Worm (Caenorhabditis elegans): Measurements from ENCODE around the gene T21C9.6.

Gene T21C9.6

DNA sequence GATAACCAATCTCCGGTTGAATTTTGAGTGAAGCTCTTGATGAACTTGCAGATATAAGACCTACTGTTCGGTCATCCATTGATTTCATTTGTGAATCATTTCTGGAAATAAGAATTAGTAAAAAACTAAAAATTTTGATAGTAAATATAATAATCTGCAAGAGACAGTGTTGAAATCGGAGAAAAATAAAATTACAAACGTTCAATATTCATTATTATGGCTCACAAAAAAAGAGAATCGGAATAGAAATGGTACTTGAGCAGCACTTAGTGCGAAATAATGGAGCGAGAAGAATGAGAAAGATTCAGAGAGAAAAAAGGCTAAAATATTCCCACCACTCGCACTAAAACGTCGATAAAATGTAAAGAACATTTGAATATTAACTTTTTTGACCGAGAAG, 5.4 kb upstream of the T21C9.6 start, which contains the start of gene vps-54:
vps-54 (minus strand) TSS at position 101 of the 400 bp plus-strand sequence.
- TF ChIP-seq hlh-11 (tag; optimal IDR thresholded peaks at IDR 0.05) (no peak), lsy-2 (tag; optimal IDR thresholded peaks at IDR 0.05) (no peak), nhr-42 (GFP tag; IDR thresholded peaks at IDR 0.05) (no peak)

DNA sequence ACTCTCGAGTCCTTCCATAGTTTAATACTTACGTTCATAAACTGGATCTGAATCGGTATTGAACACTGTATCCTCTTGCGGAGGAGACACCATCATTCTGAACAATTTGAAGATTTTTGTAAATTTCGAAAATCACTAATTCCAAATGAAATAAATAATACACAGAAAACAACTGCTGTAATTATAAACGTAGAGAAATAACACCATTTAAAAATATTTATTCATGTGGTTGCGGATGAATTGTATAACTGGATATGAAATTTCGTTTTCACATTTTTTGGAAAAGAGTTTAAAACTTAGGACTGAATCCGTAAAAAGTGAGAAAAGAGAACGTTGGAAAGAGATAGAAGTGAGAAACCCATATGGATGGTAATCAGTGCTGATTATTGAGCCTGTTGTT, 3.5 kb upstream of the T21C9.6 start, which contains the start of gene mics-1:
mics-1 (minus strand) TSS at position 101 of the 400 bp plus-strand sequence.
- TF ChIP-seq sdz-12 (GFP tag; optimal IDR thresholded peaks at IDR 0.05) (no peak), daf-19 (GFP tag; conservative IDR thresholded peaks at IDR 0.05) (0 out of 2 replicates have a peak, but pooled peaks have one; percentile 27)

ce11 chrV:10578938-10579337, 2.7 kb upstream of the T21C9.6 start, which contains the start of the genes erh-1 and lpd-9:
erh-1 (minus strand) TSS chrV:10579141.
lpd-9 (plus strand) TSS chrV:10579305.
- peak; percentile 62; the same call in 1 of the 2 replicates for TF ChIP-seq pha-4 (GFP tag; IDR thresholded peaks at IDR 0.05)
- TF ChIP-seq pha-4 (tag; optimal IDR thresholded peaks at IDR 0.05) = peak; percentile 82
- no peak for TF ChIP-seq lin-29 (GFP tag; IDR thresholded peaks at IDR 0.05)
- TF ChIP-seq nhr-28 (tag; optimal IDR thresholded peaks at IDR 0.05) = peak; percentile 7
- no peak for TF ChIP-seq Y75B8A.6 (GFP tag; IDR thresholded peaks at IDR 0.05)
- TF ChIP-seq unc-130 (GFP tag; optimal IDR thresholded peaks at IDR 0.05) = peak; percentile 19
- TF ChIP-seq ceh-62 (tag; optimal IDR thresholded peaks at IDR 0.05) = no peak
- TF ChIP-seq F44E2.7 (GFP tag; IDR thresholded peaks at IDR 0.05) = no peak
- no peak for TF ChIP-seq lin-39 (tag; optimal IDR thresholded peaks at IDR 0.05)
- peak; percentile 33 for TF ChIP-seq F49E8.2 (tag; optimal IDR thresholded peaks at IDR 0.05; ENCODE audit: borderline replicate concordance)
- peak; percentile 62 for TF ChIP-seq hlh-30 (tag; optimal IDR thresholded peaks at IDR 0.05; ENCODE audit: insufficient read depth)
- peak; percentile 26 for TF ChIP-seq mxl-3 (GFP tag; optimal IDR thresholded peaks at IDR 0.05)
- TF ChIP-seq rbr-2 (tag; optimal IDR thresholded peaks at IDR 0.05) = peak; percentile 77
- peak; percentile 69 for TF ChIP-seq dve-1 (tag; optimal IDR thresholded peaks at IDR 0.05; ENCODE audit: insufficient read depth)
- TF ChIP-seq ZK337.2 (GFP tag; IDR thresholded peaks at IDR 0.05) = no peak
- TF ChIP-seq nhr-48 (tag; optimal IDR thresholded peaks at IDR 0.05) = peak; percentile 66
- TF ChIP-seq hmg-1.1 (GFP tag; IDR thresholded peaks at IDR 0.05) = peak; percentile 76; the same call in 1 of the 2 replicates
- no peak for TF ChIP-seq lim-7 (GFP tag; IDR thresholded peaks at IDR 0.05)
- peak; percentile 66 for TF ChIP-seq duxl-1 (tag; optimal IDR thresholded peaks at IDR 0.05; ENCODE audit: poor library complexity)
- TF ChIP-seq php-3 (GFP tag; IDR thresholded peaks at IDR 0.05) = peak; percentile 73; the same call in 1 of the 2 replicates
- peak; percentile 85 for TF ChIP-seq mes-2 (tag; optimal IDR thresholded peaks at IDR 0.05; ENCODE audit: poor library complexity, severe bottlenecking)
- TF ChIP-seq jun-1 (tag; optimal IDR thresholded peaks at IDR 0.05) = no peak
- TF ChIP-seq sdz-12 (GFP tag; optimal IDR thresholded peaks at IDR 0.05) = no peak
- TF ChIP-seq F37D6.2 (tag; optimal IDR thresholded peaks at IDR 0.05) = peak; percentile 50
- peak; percentile 80 for TF ChIP-seq dpl-1 (GFP tag; optimal IDR thresholded peaks at IDR 0.05)
- TF ChIP-seq unc-39 (tag; optimal IDR thresholded peaks at IDR 0.05) = no peak
- no peak for TF ChIP-seq dmd-8 (GFP tag; IDR thresholded peaks at IDR 0.05)
- TF ChIP-seq mdl-1 (tag; optimal IDR thresholded peaks at IDR 0.05) = peak in 1 of 2 experiments; percentile 32
- no peak for TF ChIP-seq fkh-10 (GFP tag; optimal IDR thresholded peaks at IDR 0.05)
- no peak for TF ChIP-seq madf-5 (GFP tag; IDR thresholded peaks at IDR 0.05)
- no peak for TF ChIP-seq ceh-44 (GFP tag; IDR thresholded peaks at IDR 0.05)
- TF ChIP-seq attf-4 (tag; optimal IDR thresholded peaks at IDR 0.05) = no peak
- TF ChIP-seq ctbp-1 (GFP tag; IDR thresholded peaks at IDR 0.05) = peak; percentile 28; the same call in 1 of the 2 replicates
- TF ChIP-seq hlh-11 (tag; optimal IDR thresholded peaks at IDR 0.05) = peak; percentile 69
- TF ChIP-seq D1046.2 (GFP tag; IDR thresholded peaks at IDR 0.05) = no peak
- TF ChIP-seq lir-3 (tag; optimal IDR thresholded peaks at IDR 0.05) = no peak
- TF ChIP-seq nhr-102 (tag; optimal IDR thresholded peaks at IDR 0.05) = peak; percentile 76
- TF ChIP-seq dmd-9 (GFP tag; IDR thresholded peaks at IDR 0.05) = no peak
- TF ChIP-seq zip-2 (tag; optimal IDR thresholded peaks at IDR 0.05) = no peak
- no peak for TF ChIP-seq spr-3 (GFP tag; optimal IDR thresholded peaks at IDR 0.05)
- TF ChIP-seq tra-1 (GFP tag; IDR thresholded peaks at IDR 0.05) = peak; percentile 42; the same call in 1 of the 2 replicates
- peak; percentile 20 for TF ChIP-seq zfp-2 (tag; optimal IDR thresholded peaks at IDR 0.05)
- no peak for TF ChIP-seq ztf-11 (tag; optimal IDR thresholded peaks at IDR 0.05)

All from whole organism, L4 larva.